Fruit fly (Drosophila melanogaster) whole organism, embryonic: ENCODE data around the gene CG43350.

ENCODE experiments used
- CG12104 ChIP-seq: fragments of 200-800 bp; sonication (Bioruptor generic); optimal IDR thresholded peaks from 3 replicates; lab custom pipeline; 2016; ENCODE audit warnings: missing biosample characterization, missing genetic modification characterization
- CG15601 ChIP-seq: fragments of 200-800 bp; sonication (Bioruptor generic); optimal IDR thresholded peaks from 3 replicates; lab custom pipeline; 2019; ENCODE audit warnings: missing biosample characterization, mild to moderate bottlenecking, missing genetic modification characterization, moderate library complexity
- CG4424 ChIP-seq: fragments of 200-800 bp; sonication (Bioruptor generic); optimal IDR thresholded peaks from 3 replicates; lab custom pipeline; 2016; ENCODE audit warnings: missing biosample characterization, missing genetic modification characterization
- CG9437 ChIP-seq: fragments of 200-800 bp; sonication (Bioruptor generic); optimal IDR thresholded peaks from 2 replicates; lab custom pipeline; 2018; ENCODE audit warnings: missing biosample characterization, mild to moderate bottlenecking, missing genetic modification characterization
- CG9932 ChIP-seq: fragments of 200-800 bp; sonication (Bioruptor generic); IDR thresholded peaks from 2 replicates; pipeline ENCODE4 v1.3.6; 2022; ENCODE audit warnings: missing biosample characterization, missing genetic modification characterization
- Spps ChIP-seq: fragments of 200-800 bp; sonication (Bioruptor generic); optimal IDR thresholded peaks from 2 replicates; lab custom pipeline; 2018; ENCODE audit warnings: missing biosample characterization, mild to moderate bottlenecking, missing genetic modification characterization
- abd-A ChIP-seq: fragments of 200-800 bp; sonication (Bioruptor generic); optimal IDR thresholded peaks from 3 replicates; lab custom pipeline; 2019; ENCODE audit warnings: missing biosample characterization, mild to moderate bottlenecking, missing genetic modification characterization, moderate library complexity
- croc ChIP-seq: fragments of 200-800 bp; sonication (Bioruptor generic); conservative IDR thresholded peaks from 3 replicates; pipeline ENCODE4 v1.3.6; 2022; ENCODE audit warnings: missing biosample characterization, missing genetic modification characterization

- TF ChIP-seq abd-A (tag; lab: Kevin White, UChicago) (no peak), CG9932 (GFP tag; lab: Robert Waterston, UW) (no peak), CG9437 (no peak), CG15601 (tag; lab: Kevin White, UChicago) (no peak), croc (no peak), CG4424 (no peak), Spps (tag; lab: Kevin White, UChicago) (no peak), CG12104 (GFP tag; lab: Kevin White, UChicago) (no peak)
Observed at dm6 chr2L:9341960-9342359, 7.4 kb upstream of the CG43350 start.
